Worm (Caenorhabditis elegans): ENCODE data around the gene F54B3.4.

DNA sequence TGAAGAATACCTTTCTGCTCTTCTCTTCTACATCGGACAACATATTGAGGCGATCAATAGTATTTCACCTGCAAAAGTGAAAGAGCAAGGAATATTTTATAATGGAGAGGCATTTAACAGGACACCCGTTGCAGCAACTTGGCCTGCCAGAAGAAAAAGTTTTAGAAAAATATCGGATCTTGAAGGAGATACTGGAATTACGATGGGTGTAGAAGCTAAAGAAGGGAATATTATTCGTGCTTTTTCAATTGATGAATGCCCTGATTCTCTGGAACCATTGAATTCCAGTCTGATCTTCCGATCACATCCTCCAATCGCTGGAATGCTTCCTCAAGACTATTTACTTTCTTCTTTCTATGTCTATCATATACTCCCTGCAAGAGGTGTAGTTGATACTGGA lies 9.7 kb downstream of the F54B3.4 start:
- no peak for TF ChIP-seq nhr-11 (tag; optimal IDR thresholded peaks at IDR 0.05)
- TF ChIP-seq egl-27 (tag; optimal IDR thresholded peaks at IDR 0.05), result no peak
- no peak for TF ChIP-seq nhr-102 (tag; optimal IDR thresholded peaks at IDR 0.05)
- TF ChIP-seq jun-1 (tag; optimal IDR thresholded peaks at IDR 0.05), result no peak
- TF ChIP-seq madf-9 (GFP tag; conservative IDR thresholded peaks at IDR 0.05), result no peak
- TF ChIP-seq unc-39 (tag; optimal IDR thresholded peaks at IDR 0.05), result no peak
- no peak for TF ChIP-seq lin-15B (tag; optimal IDR thresholded peaks at IDR 0.05)
- no peak for TF ChIP-seq ceh-82 (tag; optimal IDR thresholded peaks at IDR 0.05)
- no peak for TF ChIP-seq lsy-2 (tag; optimal IDR thresholded peaks at IDR 0.05)
- TF ChIP-seq mdl-1 (tag; optimal IDR thresholded peaks at IDR 0.05), result no peak
- TF ChIP-seq unc-62 (GFP tag; optimal IDR thresholded peaks at IDR 0.05 in 1 of 2), result peak in 1 of 2 experiments; percentile 95
- TF ChIP-seq unc-62 (tag; optimal IDR thresholded peaks at IDR 0.05), result no peak
- no peak for TF ChIP-seq ceh-62 (tag; optimal IDR thresholded peaks at IDR 0.05)
